Fruit fly (Drosophila melanogaster) whole organism, embryonic: ENCODE results near the gene Ca-Ma2d.

Experiments
- CG17568 ChIP-seq: fragments of 200-800 bp; sonication (Bioruptor generic); optimal IDR thresholded peaks from 2 replicates; lab custom pipeline; 2018; ENCODE audit warnings: missing biosample characterization, mild to moderate bottlenecking, missing genetic modification characterization, moderate library complexity
- CG1792 ChIP-seq: fragments of 200-800 bp; sonication (Bioruptor generic); optimal IDR thresholded peaks from 2 replicates; lab custom pipeline; 2016; ENCODE audit warnings: missing biosample characterization, missing genetic modification characterization
- CG3838 ChIP-seq: fragments of 200-800 bp; sonication (Bioruptor generic); optimal IDR thresholded peaks from 3 replicates; lab custom pipeline; 2016; ENCODE audit warnings: missing biosample characterization, missing genetic modification characterization
- CG42726 ChIP-seq: fragments of 200-800 bp; sonication (Bioruptor generic); IDR thresholded peaks from 2 replicates; pipeline ENCODE4 v1.3.6; 2022; ENCODE audit warnings: missing biosample characterization, missing genetic modification characterization; ENCODE audit not compliant: partially characterized antibody
- CG8359 ChIP-seq: fragments of 200-800 bp; sonication (Bioruptor generic); optimal IDR thresholded peaks from 2 replicates; lab custom pipeline; 2017; ENCODE audit warnings: missing biosample characterization, mild to moderate bottlenecking, missing genetic modification characterization, borderline replicate concordance
- Hr78 ChIP-seq, 2 experiments: fragments of 200-800 bp in 1 of 2; fragments of >200 bp in 1 of 2; sonication (Bioruptor generic) in 1 of 2; optimal IDR thresholded peaks; 2 replicates each; lab custom pipeline; 2017 to 2019; ENCODE audit warnings: missing biosample characterization in 2 of 2, missing genetic modification characterization in 2 of 2, mild to moderate bottlenecking in 1 of 2, moderate library complexity in 1 of 2
- Lhr ChIP-seq: fragments of 200-800 bp; sonication (Bioruptor generic); optimal IDR thresholded peaks from 3 replicates; lab custom pipeline; 2017; ENCODE audit warnings: mild to moderate bottlenecking, missing biosample characterization, missing genetic modification reagents, missing genetic modification characterization
- ewg ChIP-seq: fragments of 200-800 bp; sonication (Bioruptor generic); optimal IDR thresholded peaks from 3 replicates; lab custom pipeline; 2017; ENCODE audit warnings: mild to moderate bottlenecking, missing biosample characterization, missing genetic modification reagents, missing genetic modification characterization
- mam ChIP-seq: fragments of 200-800 bp; sonication (Bioruptor generic); optimal IDR thresholded peaks from 3 replicates; lab custom pipeline; 2016; ENCODE audit warnings: missing biosample characterization, missing genetic modification characterization

DNA sequence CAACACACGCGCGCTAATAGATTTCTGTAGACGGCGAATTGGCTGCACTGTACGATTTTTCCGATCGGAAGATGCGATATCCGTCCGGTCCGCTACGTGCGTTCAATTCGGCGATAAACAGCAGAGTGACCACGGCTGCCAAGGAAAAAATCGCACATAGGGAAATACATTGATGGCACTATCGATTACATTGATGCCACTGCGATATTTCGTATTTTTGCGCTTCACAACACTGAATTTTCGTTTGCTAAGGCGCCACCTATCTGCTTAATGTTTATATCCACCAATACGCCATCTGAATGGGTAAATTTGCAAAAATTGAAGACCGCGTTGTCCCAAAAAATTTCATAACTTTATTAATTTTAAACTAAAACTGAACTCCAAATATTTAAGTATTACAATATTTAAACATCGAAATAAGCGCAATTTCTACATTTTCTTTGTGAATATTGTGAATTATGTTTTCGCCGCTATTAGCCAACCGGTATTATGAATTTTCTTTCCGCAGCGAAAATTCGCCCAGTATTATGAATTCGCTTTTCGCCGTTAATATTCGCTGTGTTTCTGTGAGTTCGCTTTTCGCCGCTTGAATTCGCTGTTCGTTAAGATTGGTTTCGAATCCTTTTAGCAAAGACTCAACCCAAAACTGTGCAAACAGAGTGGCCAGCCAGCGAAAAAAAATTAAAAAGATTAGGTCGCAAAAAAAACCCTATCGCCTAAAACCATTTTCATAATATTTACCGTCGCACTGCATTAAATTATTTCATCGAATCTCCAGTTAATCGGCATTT lies 56.5 kb downstream of the Ca-Ma2d start, which contains the start of the genes crp and pkaap:
- TF ChIP-seq CG1792 (GFP tag; lab: Kevin White, UChicago) (peak; percentile 74), CG8359 (GFP tag; lab: Kevin White, UChicago) (peak; percentile 26), CG42726 (GFP tag; lab: Robert Waterston, UW) (no peak), CG3838 (no peak), Lhr (peak; percentile 91), Hr78 (GFP tag; optimal IDR thresholded peaks at IDR 0.05; lab: Kevin White, UChicago) (no peak), CG17568 (GFP tag; lab: Kevin White, UChicago) (no peak), ewg (peak; percentile 43), mam (GFP tag; lab: Kevin White, UChicago) (peak; percentile 91)
